Worm (Caenorhabditis elegans) whole organism, L2 larva: Measurements from ENCODE around the gene nhr-138.

Source experiments
- aly-2 ChIP-seq: fragments of 150-350 bp; optimal IDR thresholded peaks from 2 replicates; lab custom pipeline; 2014; ENCODE audit warnings: missing biosample characterization, missing genetic modification characterization
- mdl-1 ChIP-seq, 2 experiments: fragments of 150-350 bp in 1 of 2; sonication (generic microtip) in 1 of 2; optimal IDR thresholded peaks; 2 replicates each; lab custom pipeline; 2017; ENCODE audit warnings: missing biosample characterization in 2 of 2, missing genetic modification characterization in 2 of 2
- sma-3 ChIP-seq: sonication (generic microtip); optimal IDR thresholded peaks from 2 replicates; lab custom pipeline; 2016; ENCODE audit warnings: missing genetic modification reagents, missing genetic modification characterization, missing compliant biosample characterization

ce11 chrIV:9690644-9691043 is 34.4 kb upstream of the nhr-138 start, which contains the start of gene sdz-36:
- TF ChIP-seq sma-3 (GFP tag; lab: Kevin White, UChicago) (no peak), mdl-1 (tag; optimal IDR thresholded peaks at IDR 0.05; lab: Kevin White, UChicago) (no peak), aly-2 (tag; lab: Kevin White, UChicago) (no peak)
